Fruit fly (Drosophila melanogaster) whole organism, embryonic: Measurements from ENCODE around the gene par-6.

Experiments
- CG15514 ChIP-seq: fragments of 200-800 bp; sonication (Bioruptor generic); optimal IDR thresholded peaks from 3 replicates; lab custom pipeline; 2017; ENCODE audit warnings: missing biosample characterization, missing genetic modification characterization, mild to moderate bottlenecking, moderate library complexity, missing genetic modification reagents
- CG3407 ChIP-seq: fragments of 200-800 bp; sonication (Bioruptor generic); optimal IDR thresholded peaks from 2 replicates; lab custom pipeline; 2018; ENCODE audit warnings: missing biosample characterization, mild to moderate bottlenecking, missing genetic modification characterization
- CoRest ChIP-seq: fragments of 200-800 bp; sonication (Bioruptor generic); optimal IDR thresholded peaks from 3 replicates; lab custom pipeline; 2018; ENCODE audit warnings: missing biosample characterization, mild to moderate bottlenecking, missing genetic modification characterization, moderate library complexity
- Hsf ChIP-seq: fragments of 200-800 bp; sonication (Bioruptor generic); optimal IDR thresholded peaks from 3 replicates; lab custom pipeline; 2016; ENCODE audit warnings: missing biosample characterization, missing genetic modification characterization
- Scr ChIP-seq: fragments of 200-800 bp; sonication (Bioruptor generic); IDR thresholded peaks from 2 replicates; pipeline ENCODE4 v1.3.6; 2022; ENCODE audit warnings: missing biosample characterization, missing genetic modification characterization; ENCODE audit not compliant: partially characterized antibody
- esg ChIP-seq: fragments of 200-800 bp; sonication (Bioruptor generic); conservative IDR thresholded peaks from 2 replicates; pipeline ENCODE4 v1.3.6; 2022; ENCODE audit warnings: missing biosample characterization, missing genetic modification characterization
- toy ChIP-seq: fragments of 200-800 bp; sonication (Bioruptor generic); IDR thresholded peaks from 2 replicates; pipeline ENCODE4 v1.3.6; 2022; ENCODE audit warnings: missing biosample characterization, missing genetic modification characterization
- usp ChIP-seq: fragments of >200 bp; optimal IDR thresholded peaks from 2 replicates; lab custom pipeline; 2017; ENCODE audit warnings: missing biosample characterization, missing genetic modification characterization
- yki ChIP-seq: fragments of >200 bp; optimal IDR thresholded peaks from 3 replicates; lab custom pipeline; 2018

DNA sequence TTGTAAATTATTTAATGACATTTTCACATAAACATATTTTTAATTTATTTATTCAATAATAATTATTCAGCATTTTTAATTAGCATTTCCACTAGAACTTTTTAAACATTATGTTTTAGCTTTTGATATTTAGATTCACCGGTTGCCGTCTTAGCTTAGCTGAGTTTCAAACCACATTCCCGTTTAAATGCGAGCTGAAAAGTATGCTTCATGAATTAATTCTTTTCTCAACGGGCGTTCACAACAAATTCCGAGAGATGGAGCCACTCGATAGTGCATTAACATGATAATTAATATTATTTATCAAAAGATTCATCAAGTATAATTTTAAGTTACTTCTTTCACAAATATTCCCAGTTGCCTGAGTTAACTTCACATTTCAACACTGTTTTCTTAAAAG lies 7.5 kb upstream of the par-6 start:
- TF ChIP-seq toy (GFP tag; lab: Robert Waterston, UW) (no peak), Scr (GFP tag; lab: Robert Waterston, UW) (no peak), usp (GFP tag; lab: Kevin White, UChicago) (no peak), yki (lab: Kevin White, UChicago) (no peak), CG15514 (GFP tag; lab: Kevin White, UChicago) (no peak), CoRest (no peak), esg (GFP tag; lab: Robert Waterston, UW) (no peak), Hsf (GFP tag; lab: Kevin White, UChicago) (no peak), CG3407 (no peak)
